Fruit fly (Drosophila melanogaster): Measurements from ENCODE around the gene Alg13.

The Alg13 gene

dm6 chr3R:29088938-29089661, 49.3 kb downstream of the Alg13 start (continued):
- TF ChIP-seq CG7372 (GFP tag; IDR thresholded peaks at IDR 0.05) (peak; percentile 51; the same call in 1 of the 2 replicates), CG7928 (GFP tag; optimal IDR thresholded peaks at IDR 0.05) (no peak), CG8290 (GFP tag; optimal IDR thresholded peaks at IDR 0.05) (no peak), CG8290 (tag; optimal IDR thresholded peaks at IDR 0.05) (peak in 1 of 2 experiments; percentile 33), CG34422 (GFP tag; IDR thresholded peaks at IDR 0.05) (no peak; the same call in 2 of the 3 replicates), CG10565 (GFP tag; optimal IDR thresholded peaks at IDR 0.05) (no peak), psq (GFP tag; optimal IDR thresholded peaks at IDR 0.05) (no peak), Sox102F (GFP tag; optimal IDR thresholded peaks at IDR 0.05) (peak; percentile 84), danr (GFP tag; IDR thresholded peaks at IDR 0.05) (peak; percentile 37; the same call in 1 of the 2 replicates), CG18011 (GFP tag; optimal IDR thresholded peaks at IDR 0.05) (peak; percentile 37), Dek (tag; optimal IDR thresholded peaks at IDR 0.05) (peak; percentile 44), Nf-YC (tag; optimal IDR thresholded peaks at IDR 0.05) (peak; percentile 20), wdn (GFP tag; IDR thresholded peaks at IDR 0.05) (no peak; the same call in 1 of the 2 replicates), CG17829 (tag; optimal IDR thresholded peaks at IDR 0.05) (peak; percentile 72), trem (tag; optimal IDR thresholded peaks at IDR 0.05) (peak; percentile 77), CG10959 (GFP tag; IDR thresholded peaks at IDR 0.05) (no peak), Drgx (GFP tag; IDR thresholded peaks at IDR 0.05) (0 out of 2 replicates have a peak, but pooled peaks have one; percentile 19), Opbp (GFP tag; IDR thresholded peaks at IDR 0.05; ENCODE audit: partially characterized antibody) (no peak), CG13624 (GFP tag; optimal IDR thresholded peaks at IDR 0.05) (peak; percentile 31), HLHmδ (GFP tag; optimal IDR thresholded peaks at IDR 0.05) (no peak), CG34376 (GFP tag; optimal IDR thresholded peaks at IDR 0.05) (no peak), HHEX (GFP tag; optimal IDR thresholded peaks at IDR 0.05) (peak; percentile 76), cato (GFP tag; optimal IDR thresholded peaks at IDR 0.05; ENCODE audit: borderline replicate concordance) (peak; percentile 35), CG5180 (GFP tag; optimal IDR thresholded peaks at IDR 0.05) (peak; percentile 53), CG14441 (GFP tag; IDR thresholded peaks at IDR 0.05) (0 out of 2 replicates have a peak, but pooled peaks have one; percentile 34), fd3F (GFP tag; optimal IDR thresholded peaks at IDR 0.05) (peak; percentile 56), CHES-1-like (GFP tag; optimal IDR thresholded peaks at IDR 0.05) (peak; percentile 39), CG6272 (GFP tag; IDR thresholded peaks at IDR 0.05) (no peak), CG2120 (GFP tag; optimal IDR thresholded peaks at IDR 0.05) (peak; percentile 68), CG8089 (GFP tag; optimal IDR thresholded peaks at IDR 0.05) (peak; percentile 9), grn (GFP tag; optimal IDR thresholded peaks at IDR 0.05) (no peak), Dll (GFP tag; IDR thresholded peaks at IDR 0.05; ENCODE audit: partially characterized antibody) (no peak), twi (tag; optimal IDR thresholded peaks at IDR 0.05) (peak; percentile 23), B-H2 (GFP tag; optimal IDR thresholded peaks at IDR 0.05) (no peak), chn (GFP tag; optimal IDR thresholded peaks at IDR 0.05) (peak; percentile 74), ase (GFP tag; IDR thresholded peaks at IDR 0.05) (peak; percentile 37; the same call in 1 of the 3 replicates), CG15601 (tag; optimal IDR thresholded peaks at IDR 0.05) (peak; percentile 45), CG1792 (GFP tag; optimal IDR thresholded peaks at IDR 0.05) (no peak), Sry-β (GFP tag; optimal IDR thresholded peaks at IDR 0.05) (no peak), CG9876 (GFP tag; optimal IDR thresholded peaks at IDR 0.05) (no peak), Hr78 (GFP tag; optimal IDR thresholded peaks at IDR 0.05) (peak in 1 of 2 experiments; percentile 83), lilli (GFP tag; optimal IDR thresholded peaks at IDR 0.05) (peak; percentile 68), unc-4 (GFP tag; IDR thresholded peaks at IDR 0.05; ENCODE audit: partially characterized antibody) (no peak), esg (GFP tag; conservative IDR thresholded peaks at IDR 0.05) (peak; percentile 62), corto (GFP tag; optimal IDR thresholded peaks at IDR 0.05) (peak; percentile 2), MBD-R2 (GFP tag; IDR thresholded peaks at IDR 0.05) (0 out of 2 replicates have a peak, but pooled peaks have one; percentile 9), zf30C (GFP tag; optimal IDR thresholded peaks at IDR 0.05) (peak; percentile 63), hth (optimal IDR thresholded peaks at IDR 0.05) (no peak), CG11723 (GFP tag; optimal IDR thresholded peaks at IDR 0.05) (peak; percentile 56)
